Fruit fly (Drosophila melanogaster) whole organism, embryonic: ENCODE measurements around the gene CG8289.

Source experiments
- Asciz ChIP-seq: fragments of 200-800 bp; sonication (Bioruptor generic); optimal IDR thresholded peaks from 2 replicates; lab custom pipeline; 2017; ENCODE audit warnings: missing biosample characterization, mild to moderate bottlenecking, missing genetic modification characterization, missing genetic modification reagents
- Blimp-1 ChIP-seq: fragments of 200-800 bp; sonication (Bioruptor generic); optimal IDR thresholded peaks from 3 replicates; lab custom pipeline; 2018; ENCODE audit warnings: missing biosample characterization, missing genetic modification characterization, mild to moderate bottlenecking, moderate library complexity, missing genetic modification reagents
- Bteb2 ChIP-seq: fragments of 200-800 bp; sonication (Bioruptor generic); optimal IDR thresholded peaks from 2 replicates; lab custom pipeline; 2016; ENCODE audit warnings: missing biosample characterization, missing genetic modification characterization
- CG10979 ChIP-seq: fragments of 200-800 bp; sonication (Bioruptor generic); optimal IDR thresholded peaks from 2 replicates; lab custom pipeline; 2018; ENCODE audit warnings: missing biosample characterization, mild to moderate bottlenecking, missing genetic modification characterization, moderate library complexity
- CG11504 ChIP-seq: fragments of 200-800 bp; sonication (Bioruptor generic); optimal IDR thresholded peaks from 3 replicates; lab custom pipeline; 2019; ENCODE audit warnings: missing biosample characterization, mild to moderate bottlenecking, missing genetic modification characterization, moderate library complexity
- CG11723 ChIP-seq: fragments of 200-800 bp; sonication (Bioruptor generic); optimal IDR thresholded peaks from 2 replicates; lab custom pipeline; 2017; ENCODE audit warnings: missing biosample characterization, mild to moderate bottlenecking, missing genetic modification characterization
- CG12155 ChIP-seq: fragments of 200-800 bp; sonication (Bioruptor generic); optimal IDR thresholded peaks from 3 replicates; lab custom pipeline; 2016; ENCODE audit warnings: missing biosample characterization, missing genetic modification characterization
- CG14965 ChIP-seq: fragments of 200-800 bp; sonication (Bioruptor generic); optimal IDR thresholded peaks from 2 replicates; lab custom pipeline; 2016; ENCODE audit warnings: missing biosample characterization, missing genetic modification characterization, borderline replicate concordance
- CG17361 ChIP-seq: fragments of 200-800 bp; sonication (Bioruptor generic); IDR thresholded peaks from 3 replicates; pipeline ENCODE4 v1.3.6; 2022; ENCODE audit warnings: missing biosample characterization, missing genetic modification characterization
- CG18262 ChIP-seq: fragments of 200-800 bp; optimal IDR thresholded peaks from 3 replicates; lab custom pipeline; 2019; ENCODE audit warnings: missing biosample characterization, mild to moderate bottlenecking, missing genetic modification characterization, moderate library complexity
- CG6654 ChIP-seq: fragments of 200-800 bp; sonication (Bioruptor generic); optimal IDR thresholded peaks from 2 replicates; lab custom pipeline; 2017; ENCODE audit warnings: missing biosample characterization, mild to moderate bottlenecking, missing genetic modification characterization
- CG7839 ChIP-seq: fragments of 200-800 bp; sonication (Bioruptor generic); optimal IDR thresholded peaks from 3 replicates; lab custom pipeline; 2018; ENCODE audit warnings: missing biosample characterization, mild to moderate bottlenecking, missing genetic modification characterization, moderate library complexity
- D19A ChIP-seq: fragments of 200-800 bp; optimal IDR thresholded peaks from 3 replicates; lab custom pipeline; 2019; ENCODE audit warnings: missing biosample characterization, mild to moderate bottlenecking, missing genetic modification characterization, moderate library complexity
- HHEX ChIP-seq: fragments of 200-800 bp; sonication (Bioruptor generic); optimal IDR thresholded peaks from 3 replicates; lab custom pipeline; 2017; ENCODE audit warnings: missing biosample characterization, mild to moderate bottlenecking, missing genetic modification characterization, missing genetic modification reagents
- Meics ChIP-seq: fragments of 200-800 bp; sonication (Bioruptor generic); optimal IDR thresholded peaks from 2 replicates; lab custom pipeline; 2017; ENCODE audit warnings: missing biosample characterization, mild to moderate bottlenecking, missing genetic modification characterization
- NfI ChIP-seq: fragments of 200-800 bp; sonication (Bioruptor generic); optimal IDR thresholded peaks from 3 replicates; lab custom pipeline; 2018; ENCODE audit warnings: missing biosample characterization, mild to moderate bottlenecking, missing genetic modification characterization, moderate library complexity
- Oli ChIP-seq: fragments of 200-800 bp; sonication (Bioruptor generic); optimal IDR thresholded peaks from 2 replicates; lab custom pipeline; 2018; ENCODE audit warnings: missing biosample characterization, mild to moderate bottlenecking, missing genetic modification characterization, moderate library complexity
- Poxn ChIP-seq: fragments of 200-800 bp; sonication (Bioruptor generic); IDR thresholded peaks from 2 replicates; pipeline ENCODE4 v1.3.6; 2022; ENCODE audit warnings: missing biosample characterization, missing genetic modification characterization
- abd-A ChIP-seq: fragments of 200-800 bp; sonication (Bioruptor generic); optimal IDR thresholded peaks from 3 replicates; lab custom pipeline; 2019; ENCODE audit warnings: missing biosample characterization, mild to moderate bottlenecking, missing genetic modification characterization, moderate library complexity
- bigmax ChIP-seq: fragments of 200-800 bp; sonication (Bioruptor generic); optimal IDR thresholded peaks from 2 replicates; lab custom pipeline; 2018; ENCODE audit warnings: missing biosample characterization, mild to moderate bottlenecking, missing genetic modification characterization
- chinmo ChIP-seq: fragments of 200-800 bp; sonication (Bioruptor generic); IDR thresholded peaks from 4 replicates; pipeline ENCODE4 v1.3.6; 2022; ENCODE audit warnings: missing biosample characterization, missing genetic modification characterization; ENCODE audit not compliant: partially characterized antibody
- ci ChIP-seq: fragments of 200-800 bp; sonication (Bioruptor generic); IDR thresholded peaks from 3 replicates; pipeline ENCODE4 v1.3.6; 2022; ENCODE audit warnings: missing biosample characterization, missing genetic modification characterization
- dmrt99B ChIP-seq: fragments of 200-800 bp; sonication (Bioruptor generic); optimal IDR thresholded peaks from 2 replicates; lab custom pipeline; 2018; ENCODE audit warnings: missing biosample characterization, mild to moderate bottlenecking, missing genetic modification characterization, moderate library complexity
- gem ChIP-seq: fragments of 200-800 bp; sonication (Bioruptor generic); optimal IDR thresholded peaks from 2 replicates; lab custom pipeline; 2019; ENCODE audit warnings: missing biosample characterization, mild to moderate bottlenecking, missing genetic modification characterization, moderate library complexity
- gfzf ChIP-seq: fragments of 200-800 bp; sonication (Bioruptor generic); optimal IDR thresholded peaks from 2 replicates; lab custom pipeline; 2016; ENCODE audit warnings: missing biosample characterization, mild to moderate bottlenecking, missing genetic modification characterization, moderate library complexity
- insv ChIP-seq, 2 experiments: fragments of 200-800 bp; sonication (Bioruptor generic); optimal IDR thresholded peaks; 3 replicates each; lab custom pipeline; 2016 to 2018; ENCODE audit warnings: missing biosample characterization in 2 of 2, missing genetic modification characterization in 2 of 2
- inv ChIP-seq: fragments of 200-800 bp; sonication (Bioruptor generic); IDR thresholded peaks from 2 replicates; pipeline ENCODE4 v1.3.6; 2022; ENCODE audit warnings: missing biosample characterization, missing genetic modification characterization; ENCODE audit not compliant: partially characterized antibody
- kah ChIP-seq: fragments of 200-800 bp; sonication (Bioruptor generic); optimal IDR thresholded peaks from 2 replicates; lab custom pipeline; 2018; ENCODE audit warnings: missing biosample characterization, mild to moderate bottlenecking, missing genetic modification characterization
- lola ChIP-seq, 3 experiments: fragments of >200 bp in 2 of 3; fragments of 200-800 bp in 1 of 3; sonication (Bioruptor generic) in 1 of 3; optimal IDR thresholded peaks; 2 replicates each; lab custom pipeline; 2017 to 2019; ENCODE audit warnings: missing biosample characterization in 3 of 3, missing genetic modification characterization in 3 of 3, mild to moderate bottlenecking in 1 of 3, moderate library complexity in 1 of 3
- nom ChIP-seq: fragments of 200-800 bp; sonication (Bioruptor generic); optimal IDR thresholded peaks from 2 replicates; lab custom pipeline; 2017; ENCODE audit warnings: missing biosample characterization, missing genetic modification characterization, mild to moderate bottlenecking, moderate library complexity, missing genetic modification reagents
- phol ChIP-seq: fragments of 200-800 bp; sonication (Bioruptor generic); optimal IDR thresholded peaks from 3 replicates; lab custom pipeline; 2018; ENCODE audit warnings: missing biosample characterization, mild to moderate bottlenecking, missing genetic modification characterization, moderate library complexity
- pita ChIP-seq: fragments of 200-800 bp; sonication (Bioruptor generic); optimal IDR thresholded peaks from 2 replicates; lab custom pipeline; 2017; ENCODE audit warnings: missing biosample characterization, mild to moderate bottlenecking, missing genetic modification characterization
- sd ChIP-seq: fragments of 200-800 bp; sonication (Bioruptor generic); optimal IDR thresholded peaks from 3 replicates; lab custom pipeline; 2018; ENCODE audit warnings: missing biosample characterization, mild to moderate bottlenecking, missing genetic modification characterization, moderate library complexity
- sens ChIP-seq: fragments of 200-800 bp; sonication (Bioruptor generic); peaks from one replicate; lab custom pipeline; 2016; ENCODE audit warnings: missing biosample characterization, missing genetic modification characterization
- sr ChIP-seq: fragments of 200-800 bp; sonication (Bioruptor generic); IDR thresholded peaks from 3 replicates; pipeline ENCODE4 v1.3.6; 2022; ENCODE audit warnings: missing biosample characterization, missing genetic modification characterization
- tio ChIP-seq: fragments of 200-800 bp; sonication (Bioruptor generic); optimal IDR thresholded peaks from 2 replicates; lab custom pipeline; 2017; ENCODE audit warnings: missing biosample characterization, missing genetic modification characterization, inconsistent platforms
- wdn ChIP-seq: fragments of 200-800 bp; sonication (Bioruptor generic); IDR thresholded peaks from 2 replicates; pipeline ENCODE4 v1.3.6; 2022; ENCODE audit warnings: missing biosample characterization, missing genetic modification characterization
- wek ChIP-seq: fragments of 200-800 bp; sonication (Bioruptor generic); optimal IDR thresholded peaks from 3 replicates; lab custom pipeline; 2018; ENCODE audit warnings: missing biosample characterization, mild to moderate bottlenecking, missing genetic modification characterization, moderate library complexity
- zfh1 ChIP-seq: fragments of 200-800 bp; sonication (Bioruptor generic); IDR thresholded peaks from 3 replicates; pipeline ENCODE4 v1.3.6; 2022; ENCODE audit warnings: missing biosample characterization, missing genetic modification characterization

CG8289 gene

DNA sequence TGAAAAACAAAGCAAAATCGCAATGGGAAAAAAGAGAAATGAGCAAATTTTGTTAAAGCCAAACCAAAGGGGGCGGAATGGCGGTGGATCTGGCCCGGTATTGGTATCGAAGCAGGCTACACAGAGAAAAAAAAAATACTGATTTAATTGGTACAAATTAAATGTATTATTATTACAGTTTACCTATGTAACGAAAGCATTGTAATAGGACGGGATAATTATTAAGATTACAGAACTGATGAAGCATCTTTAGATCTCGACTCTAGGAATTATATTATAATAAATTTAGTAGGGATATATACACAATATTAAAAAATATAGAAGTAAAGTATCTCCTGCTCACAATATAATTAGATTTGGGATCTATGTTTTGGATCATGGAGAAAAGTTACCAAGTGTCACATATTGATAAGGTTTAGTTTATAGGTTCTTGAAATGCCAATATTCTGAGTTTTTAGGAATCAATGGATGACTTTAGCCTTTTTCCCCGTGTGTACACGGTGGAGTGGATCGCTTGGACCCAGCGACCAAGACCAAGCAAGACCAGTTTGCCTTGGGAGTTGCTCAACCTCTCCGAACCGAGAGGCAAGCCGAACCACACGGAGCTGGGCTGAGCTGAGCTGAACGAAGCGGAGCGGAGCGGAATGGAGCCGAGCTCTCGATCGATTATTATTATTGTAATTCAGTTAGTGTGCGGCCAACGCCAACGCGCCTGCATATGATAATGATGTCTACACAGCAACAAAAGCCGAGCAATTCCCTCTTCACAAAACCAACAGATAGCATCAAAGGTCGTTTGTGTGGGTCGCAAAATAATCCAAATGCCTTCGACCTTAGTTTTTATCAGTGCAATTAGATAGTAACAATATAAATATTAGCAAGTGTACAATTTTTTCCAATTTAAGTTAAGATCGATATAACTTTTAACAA is 44.1 kb upstream of the CG8289 start (continued):
- peak; percentile 24 for TF ChIP-seq CG7839 (tag; lab: Kevin White, UChicago)
- no peak for TF ChIP-seq wdn
- TF ChIP-seq CG12155 (GFP tag; lab: Kevin White, UChicago), result no peak
- TF ChIP-seq inv (GFP tag; lab: Robert Waterston, UW), result no peak
- TF ChIP-seq gfzf (GFP tag; lab: Kevin White, UChicago), result no peak
- TF ChIP-seq kah (GFP tag; lab: Kevin White, UChicago), result no peak
- TF ChIP-seq bigmax (GFP tag; lab: Kevin White, UChicago), result no peak
- TF ChIP-seq insv (GFP tag; optimal IDR thresholded peaks at IDR 0.05; lab: Kevin White, UChicago), result no peak
- TF ChIP-seq wek (GFP tag; lab: Kevin White, UChicago), result no peak
- TF ChIP-seq sr (GFP tag; lab: Robert Waterston, UW), result peak; percentile 81; the same call in 2 of the 3 replicates
- TF ChIP-seq tio, result no peak
- TF ChIP-seq zfh1 (GFP tag; lab: Robert Waterston, UW), result no peak
- TF ChIP-seq Poxn (GFP tag; lab: Robert Waterston, UW), result no peak
- TF ChIP-seq CG6654 (GFP tag; lab: Kevin White, UChicago), result no peak
- no peak for TF ChIP-seq CG14965 (GFP tag; lab: Kevin White, UChicago)
- TF ChIP-seq abd-A (tag; lab: Kevin White, UChicago), result no peak
- TF ChIP-seq sd, result no peak
- TF ChIP-seq Meics (GFP tag; lab: Kevin White, UChicago), result peak; percentile 23
- TF ChIP-seq gem, result peak; percentile 46
- TF ChIP-seq CG17361 (GFP tag; lab: Robert Waterston, UW), result 0 out of 3 replicates have a peak, but pooled peaks have one; percentile 24
- TF ChIP-seq CG11723, result no peak
- TF ChIP-seq D19A (tag; lab: Kevin White, UChicago), result no peak
- TF ChIP-seq dmrt99B (tag; lab: Kevin White, UChicago), result peak; percentile 34
- peak; percentile 48 for TF ChIP-seq CG11504 (tag; lab: Kevin White, UChicago)
- peak; percentile 81; the same call in 2 of the 4 replicates for TF ChIP-seq chinmo (GFP tag; lab: Robert Waterston, UW)

DNA sequence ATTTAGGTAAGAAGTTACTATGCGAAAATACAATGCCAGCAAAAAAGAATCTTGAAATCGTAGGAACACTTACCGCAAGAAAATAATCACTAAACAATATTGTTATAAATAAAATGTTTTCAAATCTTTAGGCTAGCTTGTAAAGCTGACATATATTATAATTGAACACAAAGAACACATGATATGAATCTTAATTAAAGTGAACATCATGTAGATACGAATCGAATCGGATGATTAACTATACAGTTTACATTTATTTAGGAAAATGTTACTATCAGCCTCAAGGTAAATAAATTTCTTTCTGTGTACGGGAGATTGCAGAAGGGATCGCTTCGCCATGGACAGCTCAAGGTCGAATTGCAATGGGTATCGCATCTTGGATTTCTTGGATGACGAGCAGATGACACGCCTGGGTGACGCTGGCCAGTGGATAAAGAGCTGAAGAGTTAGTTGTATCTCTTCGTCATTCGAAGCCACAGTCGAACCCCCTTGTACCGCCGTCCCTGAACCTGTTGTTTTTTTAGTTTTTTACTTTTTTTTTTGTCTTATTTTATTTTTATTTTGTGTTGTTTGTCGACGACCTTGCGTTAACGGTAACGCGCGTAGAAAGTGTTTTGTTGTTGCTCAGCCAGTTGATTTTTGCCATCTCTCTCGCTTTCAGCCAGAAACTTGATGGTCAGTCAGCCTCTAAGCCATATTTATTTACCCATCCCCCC is 42.3 kb upstream of the CG8289 start:
- TF ChIP-seq phol (tag; lab: Kevin White, UChicago) (peak; percentile 2), CG18262 (tag; lab: Kevin White, UChicago) (peak; percentile 22), nom (peak; percentile 73), CG10979 (tag; lab: Kevin White, UChicago) (peak; percentile 2), Blimp-1 (GFP tag; lab: Kevin White, UChicago) (peak; percentile 19), HHEX (no peak), Asciz (peak; percentile 1), pita (no peak), Oli (peak; percentile 4), NfI (no peak), ci (GFP tag; lab: Robert Waterston, UW) (0 out of 3 replicates have a peak, but pooled peaks have one; percentile 27), Bteb2 (GFP tag; lab: Kevin White, UChicago) (no peak), lola (GFP tag; optimal IDR thresholded peaks at IDR 0.05; lab: Kevin White, UChicago) (peak in 1 of 3 experiments; percentile 16), sens (GFP tag; lab: Kevin White, UChicago) (peak; percentile 52)
